Worm (Caenorhabditis elegans): ENCODE results near the gene lin-48.

lin-48 gene

DNA sequence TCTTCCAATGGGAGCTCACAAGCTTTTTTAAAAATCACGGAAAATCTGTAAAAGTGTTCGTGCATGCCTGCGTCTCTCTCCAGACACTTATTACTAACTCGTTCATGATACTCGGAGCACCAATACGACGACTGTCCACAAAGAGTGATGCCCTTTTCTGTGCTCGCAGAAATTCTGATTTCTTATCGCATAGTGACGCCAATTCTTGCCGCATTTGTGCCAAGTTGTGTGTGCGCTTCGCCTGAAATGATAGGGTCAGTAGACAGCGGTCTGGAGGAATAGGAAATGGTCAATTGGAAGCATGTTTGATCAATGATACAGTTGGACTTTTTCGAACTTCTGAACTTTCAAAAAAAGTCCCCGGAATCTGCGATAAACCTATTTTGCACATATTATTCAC is 18.8 kb downstream of the lin-48 start:
- TF ChIP-seq sea-2 (GFP tag; optimal IDR thresholded peaks at IDR 0.05) (no peak), egl-27 (tag; optimal IDR thresholded peaks at IDR 0.05) (no peak), daf-12 (tag; optimal IDR thresholded peaks at IDR 0.05) (no peak), mdl-1 (tag; optimal IDR thresholded peaks at IDR 0.05) (no peak), nhr-23 (tag; optimal IDR thresholded peaks at IDR 0.05) (no peak), pqm-1 (tag; optimal IDR thresholded peaks at IDR 0.05) (peak; percentile 66), ama-1 (optimal IDR thresholded peaks at IDR 0.05) (no peak), ztf-4 (tag; optimal IDR thresholded peaks at IDR 0.05) (no peak), elt-2 (tag; optimal IDR thresholded peaks at IDR 0.05) (peak; percentile 66), pha-4 (tag; optimal IDR thresholded peaks at IDR 0.05) (no peak)

DNA sequence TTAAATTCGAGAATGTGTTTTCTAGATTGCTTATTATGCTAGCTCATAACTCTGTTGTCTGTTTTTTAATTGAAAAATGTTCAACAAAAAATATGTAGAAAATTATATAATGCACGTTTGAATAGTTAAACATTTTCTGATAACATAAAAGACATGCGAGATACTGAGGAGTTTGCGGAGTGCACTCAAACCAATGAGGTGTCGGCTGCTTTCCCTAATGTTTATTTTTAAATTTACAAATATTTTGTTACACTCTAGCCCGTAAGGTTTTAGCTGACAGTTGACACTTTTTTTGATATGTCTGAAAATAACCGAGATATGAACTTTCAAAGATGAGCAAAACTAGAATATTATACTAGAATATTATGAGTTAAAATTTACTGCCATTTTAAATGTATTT is 19.3 kb downstream of the lin-48 start:
- TF ChIP-seq zag-1 (tag; optimal IDR thresholded peaks at IDR 0.05), result no peak
- no peak for TF ChIP-seq nhr-12 (tag; optimal IDR thresholded peaks at IDR 0.05)
- peak; percentile 34 for TF ChIP-seq snpc-4 (tag; optimal IDR thresholded peaks at IDR 0.05)

DNA sequence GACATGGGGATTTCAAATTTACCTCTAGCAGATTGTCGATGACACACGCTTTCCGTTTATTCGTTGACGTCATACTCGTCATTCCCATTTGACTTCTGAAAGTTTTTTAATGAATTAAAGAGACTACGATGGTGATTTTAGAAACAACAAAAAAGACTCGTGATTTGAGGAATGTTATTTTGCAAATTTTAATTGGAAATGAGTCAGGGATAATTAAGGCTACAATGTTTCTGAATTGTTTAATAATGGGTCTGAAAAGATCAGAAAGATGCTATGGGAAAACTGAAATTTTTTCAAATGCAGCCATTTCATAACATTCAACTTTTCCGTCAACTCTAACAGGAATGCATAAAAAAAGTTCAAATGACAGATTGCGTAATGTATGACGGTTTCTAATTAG is 20.2 kb downstream of the lin-48 start, which contains the start of gene C44F1.1:
C44F1.1 (minus strand) TSS at position 101 of the 400 bp plus-strand sequence.
- TF ChIP-seq lsy-12 (tag; optimal IDR thresholded peaks at IDR 0.05) (no peak), elt-3 (tag; optimal IDR thresholded peaks at IDR 0.05) (no peak), ceh-16 (tag; optimal IDR thresholded peaks at IDR 0.05) (no peak), nhr-23 (tag; optimal IDR thresholded peaks at IDR 0.05) (no peak), elt-2 (tag; optimal IDR thresholded peaks at IDR 0.05) (no peak), nhr-28 (tag; optimal IDR thresholded peaks at IDR 0.05) (no peak), ceh-82 (tag; optimal IDR thresholded peaks at IDR 0.05) (no peak), jun-1 (tag; optimal IDR thresholded peaks at IDR 0.05) (no peak), nhr-237 (tag; optimal IDR thresholded peaks at IDR 0.05) (no peak), unc-62 (GFP tag; optimal IDR thresholded peaks at IDR 0.05) (no peak), fos-1 (tag; optimal IDR thresholded peaks at IDR 0.05) (no peak), nhr-12 (tag; optimal IDR thresholded peaks at IDR 0.05) (no peak)

DNA sequence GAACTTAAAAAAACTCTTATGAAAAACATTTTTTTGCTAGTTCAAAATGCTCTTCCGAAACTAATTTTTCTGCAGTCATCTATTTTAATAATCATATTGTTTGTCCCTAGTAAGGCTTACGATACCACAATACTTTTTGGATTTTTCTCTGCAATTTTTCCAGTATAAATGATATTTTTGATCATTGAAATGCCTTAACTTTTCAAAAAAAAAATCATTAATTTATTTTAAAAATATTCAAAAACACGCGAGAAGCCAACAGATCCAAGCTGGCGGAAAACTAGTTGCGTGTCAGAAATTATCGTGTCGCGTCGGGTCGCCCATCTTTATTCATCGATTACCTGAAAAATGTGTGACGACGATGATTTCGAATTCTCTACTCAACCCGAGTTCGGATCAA is 23.0 kb downstream of the lin-48 start, which contains the start of gene gmeb-3:
gmeb-3 (plus strand) TSS at position 301 of the 400 bp plus-strand sequence.
- TF ChIP-seq nhr-76 (tag; optimal IDR thresholded peaks at IDR 0.05) (no peak), tbx-2 (tag; optimal IDR thresholded peaks at IDR 0.05) (no peak), skn-1 (tag; optimal IDR thresholded peaks at IDR 0.05) (no peak), lin-39 (tag; optimal IDR thresholded peaks at IDR 0.05) (no peak), ceh-9 (tag; optimal IDR thresholded peaks at IDR 0.05) (no peak), snpc-4 (tag; optimal IDR thresholded peaks at IDR 0.05) (no peak), nhr-28 (tag; optimal IDR thresholded peaks at IDR 0.05) (no peak), ceh-16 (tag; optimal IDR thresholded peaks at IDR 0.05) (no peak)

DNA sequence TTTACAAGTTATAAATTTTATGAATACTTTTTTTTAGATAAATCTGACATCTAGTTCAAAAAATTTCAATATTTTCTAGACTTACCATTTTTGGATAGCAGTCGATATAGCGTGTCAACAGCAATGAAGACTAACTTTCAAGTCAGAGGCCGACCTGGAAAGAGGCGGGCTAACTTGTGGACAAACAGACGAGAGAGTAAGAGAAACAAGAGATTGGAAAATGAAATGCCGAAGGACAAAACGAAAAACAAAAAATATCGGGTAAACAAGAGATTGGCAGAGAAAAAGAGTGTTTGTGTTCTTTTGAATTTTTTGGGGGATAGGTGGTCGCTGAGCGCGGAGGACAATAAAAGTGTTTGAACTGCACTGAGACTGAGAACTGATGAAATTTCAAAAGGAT is 27.9 kb downstream of the lin-48 start, which contains the start of gene lec-4:
lec-4 (minus strand) TSS at position 154 of the 400 bp plus-strand sequence.
- peak; percentile 97 for TF ChIP-seq pha-4 (tag; optimal IDR thresholded peaks at IDR 0.05)
- no peak for TF ChIP-seq sea-2 (GFP tag; optimal IDR thresholded peaks at IDR 0.05)
- TF ChIP-seq unc-39 (tag; optimal IDR thresholded peaks at IDR 0.05), result no peak
- TF ChIP-seq lin-39 (tag; optimal IDR thresholded peaks at IDR 0.05), result peak; percentile 15
- TF ChIP-seq fkh-2 (tag; optimal IDR thresholded peaks at IDR 0.05), result no peak
- TF ChIP-seq elt-3 (tag; optimal IDR thresholded peaks at IDR 0.05), result no peak
- no peak for TF ChIP-seq nhr-77 (tag; optimal IDR thresholded peaks at IDR 0.05)
- peak; percentile 46 for TF ChIP-seq jun-1 (tag; optimal IDR thresholded peaks at IDR 0.05)
- TF ChIP-seq egl-5 (tag; optimal IDR thresholded peaks at IDR 0.05), result peak; percentile 72
- TF ChIP-seq aly-2 (tag; optimal IDR thresholded peaks at IDR 0.05), result no peak
- TF ChIP-seq tbx-2 (tag; optimal IDR thresholded peaks at IDR 0.05), result no peak
- peak; percentile 44 for TF ChIP-seq snpc-4 (tag; optimal IDR thresholded peaks at IDR 0.05)
- TF ChIP-seq ceh-28 (tag; optimal IDR thresholded peaks at IDR 0.05), result peak; percentile 25
- TF ChIP-seq hmg-11 (tag; optimal IDR thresholded peaks at IDR 0.05), result peak; percentile 55
- TF ChIP-seq ztf-11 (tag; optimal IDR thresholded peaks at IDR 0.05), result no peak
- no peak for TF ChIP-seq ceh-16 (tag; optimal IDR thresholded peaks at IDR 0.05)
- TF ChIP-seq ceh-82 (tag; optimal IDR thresholded peaks at IDR 0.05), result no peak
- peak; percentile 49 for TF ChIP-seq lin-15B (tag; optimal IDR thresholded peaks at IDR 0.05)
- TF ChIP-seq nhr-76 (tag; optimal IDR thresholded peaks at IDR 0.05), result no peak
- no peak for TF ChIP-seq nhr-11 (tag; optimal IDR thresholded peaks at IDR 0.05)
- TF ChIP-seq nhr-23 (tag; optimal IDR thresholded peaks at IDR 0.05), result peak; percentile 70
- TF ChIP-seq nhr-25 (tag; optimal IDR thresholded peaks at IDR 0.05), result peak; percentile 65
- TF ChIP-seq mdl-1 (tag; optimal IDR thresholded peaks at IDR 0.05), result no peak
- peak; percentile 65 for TF ChIP-seq nfya-1 (tag; optimal IDR thresholded peaks at IDR 0.05; ENCODE audit: insufficient read depth)
- TF ChIP-seq elt-1 (tag; optimal IDR thresholded peaks at IDR 0.05), result peak; percentile 9
